Fruit fly (Drosophila melanogaster) whole organism, embryonic: ENCODE measurements around the gene dmGlut.

Experiments used
- B-H2 ChIP-seq: fragments of 200-800 bp; sonication (Bioruptor generic); optimal IDR thresholded peaks from 2 replicates; lab custom pipeline; 2018; ENCODE audit warnings: missing biosample characterization, mild to moderate bottlenecking, missing genetic modification characterization
- CG11093 ChIP-seq: fragments of 200-800 bp; sonication (Bioruptor generic); IDR thresholded peaks from 3 replicates; pipeline ENCODE4 v1.3.6; 2022; ENCODE audit warnings: missing biosample characterization, missing genetic modification characterization
- CG12104 ChIP-seq: fragments of 200-800 bp; sonication (Bioruptor generic); optimal IDR thresholded peaks from 3 replicates; lab custom pipeline; 2016; ENCODE audit warnings: missing biosample characterization, missing genetic modification characterization
- CG14441 ChIP-seq: fragments of 200-800 bp; sonication (Bioruptor generic); IDR thresholded peaks from 2 replicates; pipeline ENCODE4 v1.3.6; 2022; ENCODE audit warnings: missing biosample characterization, missing genetic modification characterization
- CG1529 ChIP-seq: fragments of 200-800 bp; sonication (Bioruptor generic); optimal IDR thresholded peaks from 3 replicates; lab custom pipeline; 2018; ENCODE audit warnings: missing biosample characterization, missing genetic modification characterization
- CG1832 ChIP-seq: fragments of 200-800 bp; sonication (Bioruptor generic); optimal IDR thresholded peaks from 2 replicates; lab custom pipeline; 2017; ENCODE audit warnings: missing biosample characterization, mild to moderate bottlenecking, missing genetic modification characterization, inconsistent platforms
- CG2889 ChIP-seq: fragments of 200-800 bp; sonication (Bioruptor generic); IDR thresholded peaks from 3 replicates; pipeline ENCODE4 v1.3.6; 2022; ENCODE audit warnings: missing biosample characterization, missing genetic modification characterization
- CG4328 ChIP-seq: fragments of 200-800 bp; sonication (Bioruptor generic); optimal IDR thresholded peaks from 3 replicates; lab custom pipeline; 2017; ENCODE audit warnings: missing biosample characterization, missing genetic modification reagents, missing genetic modification characterization
- CG43689 ChIP-seq: fragments of 200-800 bp; sonication (Bioruptor generic); IDR thresholded peaks from 2 replicates; pipeline ENCODE4 v1.3.6; 2022; ENCODE audit warnings: missing biosample characterization, missing genetic modification characterization
- CG6654 ChIP-seq: fragments of 200-800 bp; sonication (Bioruptor generic); optimal IDR thresholded peaks from 2 replicates; lab custom pipeline; 2017; ENCODE audit warnings: missing biosample characterization, mild to moderate bottlenecking, missing genetic modification characterization
- CG7357 ChIP-seq: fragments of 200-800 bp; sonication (Bioruptor generic); IDR thresholded peaks from 3 replicates; pipeline ENCODE4 v1.3.6; 2022; ENCODE audit warnings: missing biosample characterization, missing genetic modification characterization
- CG7556 ChIP-seq: fragments of 200-800 bp; sonication (Bioruptor generic); optimal IDR thresholded peaks from 2 replicates; lab custom pipeline; 2017; ENCODE audit warnings: missing biosample characterization, mild to moderate bottlenecking, missing genetic modification characterization
- CG8478 ChIP-seq: fragments of >200 bp; optimal IDR thresholded peaks from 2 replicates; lab custom pipeline; 2018
- CG9437 ChIP-seq: fragments of 200-800 bp; sonication (Bioruptor generic); optimal IDR thresholded peaks from 2 replicates; lab custom pipeline; 2018; ENCODE audit warnings: missing biosample characterization, mild to moderate bottlenecking, missing genetic modification characterization
- CoRest ChIP-seq: fragments of 200-800 bp; sonication (Bioruptor generic); optimal IDR thresholded peaks from 3 replicates; lab custom pipeline; 2018; ENCODE audit warnings: missing biosample characterization, mild to moderate bottlenecking, missing genetic modification characterization, moderate library complexity
- HLH54F ChIP-seq: fragments of 200-800 bp; sonication (Bioruptor generic); optimal IDR thresholded peaks from 3 replicates; lab custom pipeline; 2016; ENCODE audit warnings: missing biosample characterization, missing genetic modification characterization
- Hmr ChIP-seq: fragments of 200-800 bp; sonication (Bioruptor generic); optimal IDR thresholded peaks from 3 replicates; lab custom pipeline; 2017; ENCODE audit warnings: mild to moderate bottlenecking, missing biosample characterization, missing genetic modification reagents, missing genetic modification characterization
- Hr78 ChIP-seq, 2 experiments: fragments of 200-800 bp in 1 of 2; fragments of >200 bp in 1 of 2; sonication (Bioruptor generic) in 1 of 2; optimal IDR thresholded peaks; 2 replicates each; lab custom pipeline; 2017 to 2019; ENCODE audit warnings: missing biosample characterization in 2 of 2, missing genetic modification characterization in 2 of 2, mild to moderate bottlenecking in 1 of 2, moderate library complexity in 1 of 2
- Hsf ChIP-seq: fragments of 200-800 bp; sonication (Bioruptor generic); optimal IDR thresholded peaks from 3 replicates; lab custom pipeline; 2016; ENCODE audit warnings: missing biosample characterization, missing genetic modification characterization
- MBD-R2 ChIP-seq: fragments of 200-800 bp; sonication (Bioruptor generic); IDR thresholded peaks from 2 replicates; pipeline ENCODE4 v1.3.6; 2022; ENCODE audit warnings: missing biosample characterization, missing genetic modification characterization
- NC2α ChIP-seq: fragments of 200-800 bp; sonication (Bioruptor generic); optimal IDR thresholded peaks from 2 replicates; lab custom pipeline; 2016; ENCODE audit warnings: missing biosample characterization, missing genetic modification characterization
- Pdp1 ChIP-seq, 2 experiments: fragments of 200-800 bp; sonication (Bioruptor generic); optimal IDR thresholded peaks; 3 replicates each; lab custom pipeline; 2016; ENCODE audit warnings: missing biosample characterization in 2 of 2, missing genetic modification characterization in 2 of 2, mild to moderate bottlenecking in 1 of 2, moderate library complexity in 1 of 2
- bbx ChIP-seq: fragments of 200-800 bp; sonication (Bioruptor generic); IDR thresholded peaks from 2 replicates; pipeline ENCODE4 v1.3.6; 2022; ENCODE audit warnings: missing biosample characterization, missing genetic modification characterization; ENCODE audit not compliant: partially characterized antibody
- btn ChIP-seq: fragments of 200-800 bp; sonication (Bioruptor generic); optimal IDR thresholded peaks from 2 replicates; lab custom pipeline; 2016; ENCODE audit warnings: missing biosample characterization, missing genetic modification characterization
- cas ChIP-seq: fragments of 200-800 bp; sonication (Bioruptor generic); IDR thresholded peaks from 2 replicates; pipeline ENCODE4 v1.3.6; 2022; ENCODE audit warnings: missing biosample characterization, missing genetic modification characterization
- chif ChIP-seq, 2 experiments: fragments of 200-800 bp; sonication (Bioruptor generic); optimal IDR thresholded peaks; 3 replicates each; lab custom pipeline; 2016; ENCODE audit warnings: missing biosample characterization in 2 of 2, missing genetic modification characterization in 2 of 2
- chn ChIP-seq: fragments of 200-800 bp; sonication (Bioruptor generic); optimal IDR thresholded peaks from 2 replicates; lab custom pipeline; 2016; ENCODE audit warnings: missing biosample characterization, missing genetic modification characterization
- croc ChIP-seq: fragments of 200-800 bp; sonication (Bioruptor generic); conservative IDR thresholded peaks from 3 replicates; pipeline ENCODE4 v1.3.6; 2022; ENCODE audit warnings: missing biosample characterization, missing genetic modification characterization
- crp ChIP-seq, 2 experiments: fragments of 200-800 bp; sonication (Bioruptor generic); optimal IDR thresholded peaks; 2 replicates in 1 of 2; 3 replicates in 1 of 2; lab custom pipeline; 2017; ENCODE audit warnings: missing biosample characterization in 2 of 2, missing genetic modification characterization in 2 of 2, mild to moderate bottlenecking in 1 of 2, moderate library complexity in 1 of 2
- dmrt11E ChIP-seq: fragments of 200-800 bp; sonication (Bioruptor generic); optimal IDR thresholded peaks from 3 replicates; lab custom pipeline; 2018; ENCODE audit warnings: missing biosample characterization, mild to moderate bottlenecking, missing genetic modification characterization, moderate library complexity
- dmrt99B ChIP-seq: fragments of 200-800 bp; sonication (Bioruptor generic); optimal IDR thresholded peaks from 2 replicates; lab custom pipeline; 2018; ENCODE audit warnings: missing biosample characterization, mild to moderate bottlenecking, missing genetic modification characterization, moderate library complexity
- dpn ChIP-seq, 2 experiments: fragments of 200-800 bp; sonication (Bioruptor generic); optimal IDR thresholded peaks; 3 replicates each; lab custom pipeline; 2016; ENCODE audit warnings: missing biosample characterization in 2 of 2, missing genetic modification characterization in 2 of 2
- ems ChIP-seq: fragments of 200-800 bp; sonication (Bioruptor generic); optimal IDR thresholded peaks from 3 replicates; lab custom pipeline; 2016; ENCODE audit warnings: missing biosample characterization, missing genetic modification characterization
- eyg ChIP-seq: fragments of 200-800 bp; sonication (Bioruptor generic); optimal IDR thresholded peaks from 3 replicates; lab custom pipeline; 2016; ENCODE audit warnings: missing biosample characterization, missing genetic modification characterization
- kah ChIP-seq: fragments of 200-800 bp; sonication (Bioruptor generic); optimal IDR thresholded peaks from 2 replicates; lab custom pipeline; 2018; ENCODE audit warnings: missing biosample characterization, mild to moderate bottlenecking, missing genetic modification characterization
- mirr ChIP-seq: fragments of 200-800 bp; sonication (Bioruptor generic); optimal IDR thresholded peaks from 3 replicates; lab custom pipeline; 2018; ENCODE audit warnings: missing biosample characterization, mild to moderate bottlenecking, missing genetic modification characterization
- nerfin-1 ChIP-seq: fragments of 200-800 bp; sonication (Bioruptor generic); optimal IDR thresholded peaks from 3 replicates; lab custom pipeline; 2019; ENCODE audit warnings: missing biosample characterization, mild to moderate bottlenecking, missing genetic modification characterization, moderate library complexity
- p53 ChIP-seq: fragments of 200-800 bp; sonication (Bioruptor generic); optimal IDR thresholded peaks from 2 replicates; lab custom pipeline; 2016; ENCODE audit warnings: missing biosample characterization, missing genetic modification characterization
- pb ChIP-seq: fragments of 200-800 bp; sonication (Bioruptor generic); optimal IDR thresholded peaks from 3 replicates; lab custom pipeline; 2016; ENCODE audit warnings: missing biosample characterization, missing genetic modification characterization
- psq ChIP-seq: fragments of 200-800 bp; sonication (Bioruptor generic); optimal IDR thresholded peaks from 2 replicates; lab custom pipeline; 2017; ENCODE audit warnings: missing biosample characterization, missing genetic modification characterization
- row ChIP-seq: fragments of 200-800 bp; sonication (Bioruptor generic); IDR thresholded peaks from 3 replicates; pipeline ENCODE4 v1.3.6; 2022; ENCODE audit warnings: missing biosample characterization, missing genetic modification characterization
- scrt ChIP-seq: fragments of 200-800 bp; sonication (Bioruptor generic); optimal IDR thresholded peaks from 2 replicates; lab custom pipeline; 2018; ENCODE audit warnings: missing biosample characterization, mild to moderate bottlenecking, missing genetic modification characterization, moderate library complexity
- sens ChIP-seq: fragments of 200-800 bp; sonication (Bioruptor generic); peaks from one replicate; lab custom pipeline; 2016; ENCODE audit warnings: missing biosample characterization, missing genetic modification characterization
- toy ChIP-seq: fragments of 200-800 bp; sonication (Bioruptor generic); IDR thresholded peaks from 2 replicates; pipeline ENCODE4 v1.3.6; 2022; ENCODE audit warnings: missing biosample characterization, missing genetic modification characterization
- ttk ChIP-seq: fragments of 200-800 bp; sonication (Bioruptor generic); IDR thresholded peaks from 2 replicates; pipeline ENCODE4 v2.1.2; 2022; ENCODE audit warnings: missing biosample characterization, missing genetic modification characterization
- tx ChIP-seq: fragments of 200-800 bp; sonication (Bioruptor generic); optimal IDR thresholded peaks from 2 replicates; lab custom pipeline; 2016; ENCODE audit warnings: missing biosample characterization, missing genetic modification characterization
- unpg ChIP-seq: fragments of 200-800 bp; sonication (Bioruptor generic); optimal IDR thresholded peaks from 3 replicates; lab custom pipeline; 2018; ENCODE audit warnings: missing biosample characterization, mild to moderate bottlenecking, missing genetic modification characterization, moderate library complexity
- zen2 ChIP-seq: fragments of 200-800 bp; sonication (Bioruptor generic); IDR thresholded peaks from 3 replicates; pipeline ENCODE4 v1.3.6; 2022; ENCODE audit warnings: missing biosample characterization, missing genetic modification characterization; ENCODE audit not compliant: partially characterized antibody

Gene dmGlut

DNA sequence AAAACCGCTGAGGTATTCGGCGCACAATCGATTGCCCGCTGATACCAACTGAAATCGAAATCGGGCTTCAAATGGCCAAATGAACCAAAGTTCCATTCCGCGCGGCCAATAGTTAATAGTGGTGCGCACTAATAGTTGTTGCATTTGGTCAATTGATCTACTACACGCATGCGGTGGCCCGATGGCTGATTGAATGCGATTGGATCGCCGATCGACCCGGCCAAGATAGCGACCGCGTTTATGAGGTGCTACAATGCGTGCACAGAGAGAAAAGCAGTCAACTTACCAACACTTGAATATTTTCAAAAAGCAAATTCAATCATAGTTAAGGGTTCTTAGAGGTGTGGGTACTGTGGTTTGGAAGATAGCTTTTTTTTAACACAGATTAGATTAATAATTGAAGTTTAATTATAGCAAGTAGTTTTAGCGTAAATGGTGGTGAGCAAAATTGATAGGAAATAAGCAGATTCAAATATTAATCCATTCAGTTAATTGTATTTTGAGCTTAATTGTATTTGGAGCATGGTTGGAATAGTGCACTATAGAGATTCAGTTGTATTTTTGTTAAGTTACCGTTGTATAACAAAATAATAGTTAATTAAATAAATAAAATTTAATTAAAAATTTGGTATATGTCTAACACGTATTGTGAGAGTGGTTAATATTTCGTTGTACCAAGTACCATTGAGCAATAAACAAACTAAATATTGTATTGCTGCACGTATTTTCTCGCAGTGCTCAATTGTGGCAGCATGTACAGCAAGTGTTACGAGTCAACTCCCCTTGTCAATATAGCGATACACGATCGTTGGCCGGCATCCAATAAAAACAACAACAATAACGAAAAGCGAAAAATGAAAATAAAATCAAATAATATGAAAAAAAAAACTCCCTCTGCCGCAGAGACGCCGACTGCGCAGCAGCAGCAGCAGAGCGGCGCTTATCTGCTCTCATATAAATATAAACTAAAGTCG is 493 bp upstream of the dmGlut start:
- TF ChIP-seq CG7556 (GFP tag; lab: Kevin White, UChicago) (peak; percentile 88), tx (GFP tag; lab: Kevin White, UChicago) (peak; percentile 11), CG6654 (GFP tag; lab: Kevin White, UChicago) (peak; percentile 34), Hmr (GFP tag; lab: Kevin White, UChicago) (peak; percentile 64), mirr (GFP tag; lab: Kevin White, UChicago) (peak; percentile 10), nerfin-1 (peak; percentile 3), CG1529 (GFP tag; lab: Kevin White, UChicago) (peak; percentile 27), B-H2 (GFP tag; lab: Kevin White, UChicago) (no peak), HLH54F (GFP tag; lab: Kevin White, UChicago) (peak; percentile 18), CG43689 (0 out of 2 replicates have a peak, but pooled peaks have one; percentile 25), psq (GFP tag; lab: Kevin White, UChicago) (no peak), scrt (peak; percentile 6), bbx (GFP tag; lab: Robert Waterston, UW) (no peak), toy (GFP tag; lab: Robert Waterston, UW) (no peak), p53 (no peak), MBD-R2 (GFP tag; lab: Robert Waterston, UW) (no peak; the same call in 1 of the 2 replicates), sens (GFP tag; lab: Kevin White, UChicago) (peak; percentile 68), croc (GFP tag; lab: Robert Waterston, UW) (no peak; the same call in 2 of the 3 replicates), CG7357 (GFP tag; lab: Robert Waterston, UW) (0 out of 3 replicates have a peak, but pooled peaks have one; percentile 27), Pdp1 (GFP tag; optimal IDR thresholded peaks at IDR 0.05; lab: Kevin White, UChicago) (peak in 1 of 2 experiments; percentile 37), unpg (GFP tag; lab: Kevin White, UChicago) (peak; percentile 47), btn (peak; percentile 13), dpn (GFP tag; optimal IDR thresholded peaks at IDR 0.05; lab: Kevin White, UChicago) (peak in 1 of 2 experiments; percentile 40), ttk (GFP tag; lab: Robert Waterston, UW) (0 out of 2 replicates have a peak, but pooled peaks have one; percentile 6), crp (GFP tag; optimal IDR thresholded peaks at IDR 0.05; lab: Kevin White, UChicago) (no peak), CG1832 (no peak), chif (GFP tag; optimal IDR thresholded peaks at IDR 0.05; lab: Kevin White, UChicago) (peak; percentile 37 to 40), CG14441 (GFP tag; lab: Robert Waterston, UW) (peak; percentile 62), zen2 (GFP tag; lab: Robert Waterston, UW) (0 out of 3 replicates have a peak, but pooled peaks have one; percentile 29), CG8478 (no peak), cas (GFP tag; lab: Robert Waterston, UW) (no peak), CG12104 (GFP tag; lab: Kevin White, UChicago) (peak; percentile 36), Hsf (peak; percentile 52), CoRest (tag; lab: Kevin White, UChicago) (peak; percentile 81), CG2889 (0 out of 3 replicates have a peak, but pooled peaks have one; percentile 31), dmrt99B (tag; lab: Kevin White, UChicago) (peak; percentile 48), pb (no peak), CG4328 (GFP tag; lab: Kevin White, UChicago) (peak; percentile 34), eyg (GFP tag; lab: Kevin White, UChicago) (no peak), kah (GFP tag; lab: Kevin White, UChicago) (peak; percentile 20), NC2α (GFP tag; lab: Kevin White, UChicago) (peak; percentile 22), Hr78 (GFP tag; optimal IDR thresholded peaks at IDR 0.05; lab: Kevin White, UChicago) (peak in 1 of 2 experiments; percentile 16), CG11093 (GFP tag; lab: Robert Waterston, UW) (no peak), chn (peak; percentile 54), ems (GFP tag; lab: Kevin White, UChicago) (no peak), CG9437 (GFP tag; lab: Kevin White, UChicago) (peak; percentile 83), row (GFP tag; lab: Robert Waterston, UW) (peak; percentile 69; the same call in 2 of the 3 replicates), dmrt11E (tag; lab: Kevin White, UChicago) (peak; percentile 26)
